Fruit fly (Drosophila melanogaster) whole organism, embryonic: ENCODE data around the gene Prosbeta2.

ENCODE experiments used
- Adf1 ChIP-seq: fragments of 200-800 bp; sonication (Bioruptor generic); IDR thresholded peaks from 2 replicates; pipeline ENCODE4 v1.3.6; 2022; ENCODE audit warnings: missing biosample characterization, missing genetic modification characterization
- CG11456 ChIP-seq: fragments of 200-800 bp; sonication (Bioruptor generic); IDR thresholded peaks from 3 replicates; pipeline ENCODE4 v1.3.6; 2022; ENCODE audit warnings: missing biosample characterization, missing genetic modification characterization
- CG11504 ChIP-seq: fragments of 200-800 bp; sonication (Bioruptor generic); optimal IDR thresholded peaks from 3 replicates; lab custom pipeline; 2019; ENCODE audit warnings: missing biosample characterization, mild to moderate bottlenecking, missing genetic modification characterization, moderate library complexity
- CG13287 ChIP-seq: fragments of 200-800 bp; sonication (Bioruptor generic); IDR thresholded peaks from 2 replicates; pipeline ENCODE4 v1.3.6; 2022; ENCODE audit warnings: missing biosample characterization, missing genetic modification characterization; ENCODE audit not compliant: partially characterized antibody
- CG14014 ChIP-seq: fragments of 200-800 bp; sonication (Bioruptor generic); IDR thresholded peaks from 2 replicates; pipeline ENCODE4 v1.3.6; 2022; ENCODE audit warnings: missing biosample characterization, missing genetic modification characterization
- CG14050 ChIP-seq: fragments of 200-800 bp; sonication (Bioruptor generic); IDR thresholded peaks from 3 replicates; pipeline ENCODE4 v1.3.6; 2022; ENCODE audit warnings: missing biosample characterization, missing genetic modification characterization
- CG14441 ChIP-seq: fragments of 200-800 bp; sonication (Bioruptor generic); IDR thresholded peaks from 2 replicates; pipeline ENCODE4 v1.3.6; 2022; ENCODE audit warnings: missing biosample characterization, missing genetic modification characterization
- CG14710 ChIP-seq: fragments of 200-800 bp; sonication (Bioruptor generic); optimal IDR thresholded peaks from 3 replicates; lab custom pipeline; 2019; ENCODE audit warnings: missing biosample characterization, mild to moderate bottlenecking, missing genetic modification characterization, moderate library complexity
- CG14860 ChIP-seq: fragments of 200-800 bp; sonication (Bioruptor generic); IDR thresholded peaks from 3 replicates; pipeline ENCODE4 v1.3.6; 2022; ENCODE audit warnings: missing biosample characterization, missing genetic modification characterization; ENCODE audit not compliant: partially characterized antibody
- CG15479 ChIP-seq: fragments of 200-800 bp; sonication (Bioruptor generic); optimal IDR thresholded peaks from 3 replicates; lab custom pipeline; 2019; ENCODE audit warnings: missing biosample characterization, mild to moderate bottlenecking, missing genetic modification characterization, moderate library complexity
- CG16863 ChIP-seq: fragments of 200-800 bp; sonication (Bioruptor generic); optimal IDR thresholded peaks from 3 replicates; lab custom pipeline; 2016; ENCODE audit warnings: missing biosample characterization, missing genetic modification characterization
- CG4282 ChIP-seq: fragments of 200-800 bp; sonication (Bioruptor generic); optimal IDR thresholded peaks from 2 replicates; lab custom pipeline; 2016; ENCODE audit warnings: missing biosample characterization, missing genetic modification characterization
- CG6272 ChIP-seq: fragments of 200-800 bp; sonication (Bioruptor generic); IDR thresholded peaks from 2 replicates; pipeline ENCODE4 v1.3.6; 2022; ENCODE audit warnings: missing biosample characterization, missing genetic modification characterization
- CG7928 ChIP-seq: fragments of 200-800 bp; sonication (Bioruptor generic); optimal IDR thresholded peaks from 2 replicates; lab custom pipeline; 2017; ENCODE audit warnings: missing biosample characterization, mild to moderate bottlenecking, missing genetic modification characterization
- Hmr ChIP-seq: fragments of 200-800 bp; sonication (Bioruptor generic); optimal IDR thresholded peaks from 3 replicates; lab custom pipeline; 2017; ENCODE audit warnings: mild to moderate bottlenecking, missing biosample characterization, missing genetic modification reagents, missing genetic modification characterization
- Mrtf ChIP-seq: fragments of 200-800 bp; sonication (Bioruptor generic); IDR thresholded peaks from 3 replicates; pipeline ENCODE4 v1.3.6; 2022; ENCODE audit warnings: missing biosample characterization, missing genetic modification characterization
- Opbp ChIP-seq: fragments of 200-800 bp; sonication (Bioruptor generic); IDR thresholded peaks from 3 replicates; pipeline ENCODE4 v1.3.6; 2022; ENCODE audit warnings: missing biosample characterization, missing genetic modification characterization; ENCODE audit not compliant: partially characterized antibody
- Optix ChIP-seq: fragments of 200-800 bp; sonication (Bioruptor generic); IDR thresholded peaks from 3 replicates; pipeline ENCODE4 v1.3.6; 2022; ENCODE audit warnings: missing biosample characterization, missing genetic modification characterization
- Poxn ChIP-seq: fragments of 200-800 bp; sonication (Bioruptor generic); IDR thresholded peaks from 2 replicates; pipeline ENCODE4 v1.3.6; 2022; ENCODE audit warnings: missing biosample characterization, missing genetic modification characterization
- Ptx1 ChIP-seq: fragments of 200-800 bp; sonication (Bioruptor generic); IDR thresholded peaks from 2 replicates; pipeline ENCODE4 v1.3.6; 2022; ENCODE audit warnings: missing biosample characterization, missing genetic modification characterization
- Rfx ChIP-seq: fragments of 200-800 bp; sonication (Bioruptor generic); IDR thresholded peaks from 2 replicates; pipeline ENCODE4 v1.3.6; 2022; ENCODE audit warnings: missing biosample characterization, missing genetic modification characterization
- Rx ChIP-seq: fragments of 200-800 bp; sonication (Bioruptor generic); IDR thresholded peaks from 2 replicates; pipeline ENCODE4 v1.3.6; 2022; ENCODE audit warnings: missing biosample characterization, missing genetic modification characterization
- Sry-δ ChIP-seq: fragments of 200-800 bp; sonication (Bioruptor generic); optimal IDR thresholded peaks from 2 replicates; lab custom pipeline; 2016; ENCODE audit warnings: missing biosample characterization, missing genetic modification characterization
- TFAM ChIP-seq: fragments of 200-800 bp; sonication (Bioruptor generic); optimal IDR thresholded peaks from 2 replicates; lab custom pipeline; 2017; ENCODE audit warnings: missing biosample characterization, missing genetic modification characterization, inconsistent platforms
- Xrp1 ChIP-seq: fragments of 200-800 bp; sonication (Bioruptor generic); IDR thresholded peaks from 2 replicates; pipeline ENCODE4 v1.3.6; 2022; ENCODE audit warnings: missing biosample characterization, missing genetic modification characterization
- al ChIP-seq: fragments of 200-800 bp; sonication (Bioruptor generic); IDR thresholded peaks from 2 replicates; pipeline ENCODE4 v1.3.6; 2022; ENCODE audit warnings: missing biosample characterization, missing genetic modification characterization
- aop ChIP-seq: fragments of 200-800 bp; sonication (Bioruptor generic); IDR thresholded peaks from 2 replicates; pipeline ENCODE4 v1.3.6; 2022; ENCODE audit warnings: missing biosample characterization, missing genetic modification characterization
- bbx ChIP-seq: fragments of 200-800 bp; sonication (Bioruptor generic); IDR thresholded peaks from 2 replicates; pipeline ENCODE4 v1.3.6; 2022; ENCODE audit warnings: missing biosample characterization, missing genetic modification characterization; ENCODE audit not compliant: partially characterized antibody
- bsh ChIP-seq, 2 experiments: fragments of 200-800 bp; sonication (Bioruptor generic); optimal IDR thresholded peaks; 2 replicates each; lab custom pipeline; 2017 to 2018; ENCODE audit warnings: mild to moderate bottlenecking in 2 of 2, missing biosample characterization in 2 of 2, missing genetic modification characterization in 2 of 2, moderate library complexity in 1 of 2
- dati ChIP-seq: fragments of 200-800 bp; sonication (Bioruptor generic); IDR thresholded peaks from 2 replicates; pipeline ENCODE4 v1.3.6; 2022; ENCODE audit warnings: missing biosample characterization, missing genetic modification characterization
- dmrt99B ChIP-seq: fragments of 200-800 bp; sonication (Bioruptor generic); optimal IDR thresholded peaks from 2 replicates; lab custom pipeline; 2018; ENCODE audit warnings: missing biosample characterization, mild to moderate bottlenecking, missing genetic modification characterization, moderate library complexity
- eve ChIP-seq, 2 experiments: fragments of >200 bp; optimal IDR thresholded peaks; 2 replicates each; lab custom pipeline; 2017; ENCODE audit warnings: missing biosample characterization in 2 of 2, missing genetic modification characterization in 2 of 2
- fd96Cb ChIP-seq: fragments of 200-800 bp; sonication (Bioruptor generic); optimal IDR thresholded peaks from 2 replicates; lab custom pipeline; 2018; ENCODE audit warnings: missing biosample characterization, mild to moderate bottlenecking, missing genetic modification characterization, moderate library complexity
- ham ChIP-seq: fragments of 200-800 bp; sonication (Bioruptor generic); IDR thresholded peaks from 2 replicates; pipeline ENCODE4 v1.3.6; 2022; ENCODE audit warnings: missing biosample characterization, missing genetic modification characterization
- hkb ChIP-seq, 2 experiments: fragments of 200-800 bp in 1 of 2; fragments of >200 bp in 1 of 2; sonication (Bioruptor generic) in 1 of 2; IDR thresholded peaks in 1 of 2; optimal IDR thresholded peaks in 1 of 2; 2 replicates each; pipeline versions ENCODE4 v1.3.6 to Lab custom; 2017 to 2022; ENCODE audit warnings: missing biosample characterization in 1 of 2, missing genetic modification characterization in 1 of 2
- kah ChIP-seq: fragments of 200-800 bp; sonication (Bioruptor generic); optimal IDR thresholded peaks from 2 replicates; lab custom pipeline; 2018; ENCODE audit warnings: missing biosample characterization, mild to moderate bottlenecking, missing genetic modification characterization
- klu ChIP-seq: fragments of 200-800 bp; sonication (Bioruptor generic); IDR thresholded peaks from 2 replicates; pipeline ENCODE4 v1.3.6; 2022; ENCODE audit warnings: missing biosample characterization, missing genetic modification characterization
- org-1 ChIP-seq: fragments of 200-800 bp; sonication (Bioruptor generic); optimal IDR thresholded peaks from 2 replicates; lab custom pipeline; 2017; ENCODE audit warnings: missing biosample characterization, missing genetic modification characterization
- otp ChIP-seq: fragments of 200-800 bp; sonication (Bioruptor generic); IDR thresholded peaks from 3 replicates; pipeline ENCODE4, ENCODE4 v1.3.6; 2022; ENCODE audit warnings: missing biosample characterization, missing genetic modification characterization
- peb ChIP-seq: fragments of 200-800 bp; sonication (Bioruptor generic); IDR thresholded peaks from 2 replicates; pipeline ENCODE4 v1.3.6; 2022; ENCODE audit warnings: missing biosample characterization, missing genetic modification characterization
- prd ChIP-seq, 3 experiments: fragments of >200 bp in 2 of 3; fragments of 200-800 bp in 1 of 3; sonication (Bioruptor generic) in 1 of 3; optimal IDR thresholded peaks in 2 of 3; IDR thresholded peaks in 1 of 3; 2 replicates in 2 of 3; 3 replicates in 1 of 3; pipeline versions ENCODE4 v1.3.6 to Lab custom; 2017 to 2022; ENCODE audit warnings: missing biosample characterization in 1 of 3, missing genetic modification characterization in 1 of 3
- pros ChIP-seq: fragments of 200-800 bp; sonication (Bioruptor generic); optimal IDR thresholded peaks from 3 replicates; lab custom pipeline; 2019; ENCODE audit warnings: missing biosample characterization, mild to moderate bottlenecking, missing genetic modification characterization, moderate library complexity
- rib ChIP-seq: fragments of 200-800 bp; sonication (Bioruptor generic); IDR thresholded peaks from 2 replicates; pipeline ENCODE4 v1.3.6; 2022; ENCODE audit warnings: missing biosample characterization, missing genetic modification characterization
- sima ChIP-seq: fragments of 200-800 bp; sonication (Bioruptor generic); optimal IDR thresholded peaks from 2 replicates; lab custom pipeline; 2016; ENCODE audit warnings: missing biosample characterization, missing genetic modification characterization
- slbo ChIP-seq: fragments of 200-800 bp; sonication (Bioruptor generic); IDR thresholded peaks from 2 replicates; pipeline ENCODE4 v1.3.6; 2022; ENCODE audit warnings: missing biosample characterization, missing genetic modification characterization
- slp2 ChIP-seq: fragments of 200-800 bp; sonication (Bioruptor generic); optimal IDR thresholded peaks from 2 replicates; lab custom pipeline; 2016; ENCODE audit warnings: missing biosample characterization, missing genetic modification characterization
- trem ChIP-seq: fragments of 200-800 bp; optimal IDR thresholded peaks from 3 replicates; lab custom pipeline; 2019; ENCODE audit warnings: missing biosample characterization, mild to moderate bottlenecking, missing genetic modification characterization, moderate library complexity
- wek ChIP-seq: fragments of 200-800 bp; sonication (Bioruptor generic); optimal IDR thresholded peaks from 3 replicates; lab custom pipeline; 2018; ENCODE audit warnings: missing biosample characterization, mild to moderate bottlenecking, missing genetic modification characterization, moderate library complexity

Prosbeta2 gene

dm6 chr3L:14999284-15000019, at the start of gene Prosbeta2, which contains the start of gene mRpL39 (continued):
- TF ChIP-seq prd (optimal IDR thresholded peaks at IDR 0.05; lab: Kevin White, UChicago) = no peak
- TF ChIP-seq prd (GFP tag; IDR thresholded peaks at IDR 0.05; lab: Robert Waterston, UW) = peak; percentile 78
- TF ChIP-seq org-1 = no peak
- peak; percentile 70 for TF ChIP-seq fd96Cb (tag; lab: Kevin White, UChicago)
- TF ChIP-seq Xrp1 (GFP tag; lab: Robert Waterston, UW) = peak; percentile 76
- TF ChIP-seq Sry-δ (GFP tag; lab: Kevin White, UChicago) = peak; percentile 92
- TF ChIP-seq aop (GFP tag; lab: Robert Waterston, UW) = 0 out of 2 replicates have a peak, but pooled peaks have one; percentile 19
- peak; percentile 75 for TF ChIP-seq Rfx (GFP tag; lab: Robert Waterston, UW)
- TF ChIP-seq trem = no peak
- no peak for TF ChIP-seq pros
- TF ChIP-seq CG14014 (GFP tag; lab: Robert Waterston, UW) = peak; percentile 30; the same call in 1 of the 2 replicates
- peak; percentile 21 for TF ChIP-seq Hmr (GFP tag; lab: Kevin White, UChicago)
- no peak for TF ChIP-seq kah (GFP tag; lab: Kevin White, UChicago)
- no peak for TF ChIP-seq TFAM (GFP tag; lab: Kevin White, UChicago)
- peak; percentile 69 for TF ChIP-seq wek (GFP tag; lab: Kevin White, UChicago)
- peak; percentile 42; the same call in 1 of the 3 replicates for TF ChIP-seq Optix (GFP tag; lab: Robert Waterston, UW)
- peak; percentile 64; the same call in 1 of the 3 replicates for TF ChIP-seq CG11456 (GFP tag; lab: Robert Waterston, UW)
- peak; percentile 68 for TF ChIP-seq CG14441 (GFP tag; lab: Robert Waterston, UW)
- TF ChIP-seq rib (GFP tag; lab: Robert Waterston, UW) = 0 out of 2 replicates have a peak, but pooled peaks have one; percentile 26
- TF ChIP-seq peb (GFP tag; lab: Robert Waterston, UW) = no peak
- TF ChIP-seq ham (GFP tag; lab: Robert Waterston, UW) = no peak
- no peak for TF ChIP-seq dati (GFP tag; lab: Robert Waterston, UW)
- TF ChIP-seq Ptx1 = peak; percentile 81
- TF ChIP-seq hkb (optimal IDR thresholded peaks at IDR 0.05; lab: Kevin White, UChicago) = no peak
- TF ChIP-seq hkb (GFP tag; IDR thresholded peaks at IDR 0.05; lab: Robert Waterston, UW) = 0 out of 2 replicates have a peak, but pooled peaks have one; percentile 18
- peak; percentile 74 for TF ChIP-seq Opbp (GFP tag; lab: Robert Waterston, UW)
- 0 out of 2 replicates have a peak, but pooled peaks have one; percentile 27 for TF ChIP-seq Rx (GFP tag; lab: Robert Waterston, UW)
- TF ChIP-seq CG15479 = no peak
- TF ChIP-seq CG11504 (tag; lab: Kevin White, UChicago) = peak; percentile 78
- peak; percentile 65; the same call in 2 of the 3 replicates for TF ChIP-seq Mrtf (GFP tag; lab: Robert Waterston, UW)
- no peak for TF ChIP-seq eve (GFP tag; optimal IDR thresholded peaks at IDR 0.05; lab: Kevin White, UChicago)
- peak; percentile 98 for TF ChIP-seq CG14860
- no peak for TF ChIP-seq bsh (GFP tag; optimal IDR thresholded peaks at IDR 0.05; lab: Kevin White, UChicago)
- peak; percentile 70 for TF ChIP-seq dmrt99B (tag; lab: Kevin White, UChicago)
- 0 out of 2 replicates have a peak, but pooled peaks have one; percentile 23 for TF ChIP-seq Adf1 (GFP tag; lab: Robert Waterston, UW)
- TF ChIP-seq klu = peak; percentile 49; the same call in 1 of the 2 replicates
- peak; percentile 90 for TF ChIP-seq CG14710 (tag; lab: Kevin White, UChicago)
- peak; percentile 92 for TF ChIP-seq CG7928
- peak; percentile 86 for TF ChIP-seq bbx (GFP tag; lab: Robert Waterston, UW)
- TF ChIP-seq slbo (GFP tag; lab: Robert Waterston, UW) = peak; percentile 68
- TF ChIP-seq sima (GFP tag; lab: Kevin White, UChicago) = no peak
- no peak for TF ChIP-seq CG4282 (GFP tag; lab: Kevin White, UChicago)
- peak; percentile 98 for TF ChIP-seq CG13287 (GFP tag; lab: Robert Waterston, UW)
- no peak for TF ChIP-seq otp (GFP tag; lab: Robert Waterston, UW)
- TF ChIP-seq slp2 (GFP tag; lab: Kevin White, UChicago) = no peak
- TF ChIP-seq al = peak; percentile 70
- TF ChIP-seq CG14050 (GFP tag; lab: Robert Waterston, UW) = peak; percentile 23; the same call in 1 of the 3 replicates
- peak; percentile 46; the same call in 1 of the 2 replicates for TF ChIP-seq Poxn
- no peak for TF ChIP-seq CG16863 (GFP tag; lab: Kevin White, UChicago)
- peak; percentile 85 for TF ChIP-seq CG6272
